Worm (Caenorhabditis elegans) whole organism, young adult: ENCODE data around the gene pik-1.

Experiments
- B0019.2 ChIP-seq: fragments of 200-800 bp; sonication (Bioruptor generic); conservative IDR thresholded peaks from 2 replicates; pipeline ENCODE4 v1.3.6; 2022; ENCODE audit warnings: missing genetic modification reagents, missing genetic modification characterization, missing compliant biosample characterization
- B0261.1 ChIP-seq: sonication (generic microtip); optimal IDR thresholded peaks from 2 replicates; lab custom pipeline; 2016; ENCODE audit warnings: mild to moderate bottlenecking, missing genetic modification characterization, moderate library complexity, missing compliant biosample characterization
- C17E4.6 ChIP-seq: fragments of 200-800 bp; sonication (Bioruptor generic); IDR thresholded peaks from 2 replicates; pipeline ENCODE4 v1.3.6; 2022; ENCODE audit warnings: missing genetic modification reagents, missing genetic modification characterization, missing compliant biosample characterization
- F22D6.2 ChIP-seq: sonication (generic microtip); optimal IDR thresholded peaks from 2 replicates; lab custom pipeline; 2016; ENCODE audit warnings: mild to moderate bottlenecking, missing genetic modification characterization, missing compliant biosample characterization
- F37B4.10 ChIP-seq: fragments of 200-800 bp; sonication (Bioruptor generic); IDR thresholded peaks from 2 replicates; pipeline ENCODE4 v1.3.6; 2022; ENCODE audit warnings: missing genetic modification characterization, missing compliant biosample characterization
- F39B2.1 ChIP-seq: fragments of 200-800 bp; sonication (Bioruptor generic); IDR thresholded peaks from 2 replicates; pipeline ENCODE4 v1.3.6; 2022; ENCODE audit warnings: missing genetic modification reagents, missing genetic modification characterization, missing compliant biosample characterization
- K12H6.12 ChIP-seq: fragments of 200-800 bp; sonication (Bioruptor generic); optimal IDR thresholded peaks from 2 replicates; lab custom pipeline; 2018; ENCODE audit warnings: mild to moderate bottlenecking, missing genetic modification characterization, missing compliant biosample characterization
- T07F8.4 ChIP-seq: sonication (generic microtip); optimal IDR thresholded peaks from 2 replicates; lab custom pipeline; 2016; ENCODE audit warnings: mild to moderate bottlenecking, missing genetic modification characterization, moderate library complexity, missing compliant biosample characterization
- T26A5.8 ChIP-seq: sonication (generic microtip); optimal IDR thresholded peaks from 2 replicates; lab custom pipeline; 2016; ENCODE audit warnings: missing genetic modification characterization, missing compliant biosample characterization
- Y53F4B.3 ChIP-seq: fragments of 200-800 bp; sonication (Bioruptor generic); IDR thresholded peaks from 2 replicates; pipeline ENCODE4 v1.3.6; 2022; ENCODE audit warnings: missing genetic modification reagents, missing genetic modification characterization, missing compliant biosample characterization
- Y56A3A.18 ChIP-seq: fragments of 200-800 bp; sonication (Bioruptor generic); IDR thresholded peaks from 2 replicates; pipeline ENCODE4 v1.3.6; 2022; ENCODE audit warnings: missing genetic modification reagents, missing genetic modification characterization, missing compliant biosample characterization
- Y79H2A.3 ChIP-seq: fragments of 200-800 bp; sonication (Bioruptor generic); conservative IDR thresholded peaks from 2 replicates; pipeline ENCODE4 v1.3.6; 2022; ENCODE audit warnings: missing genetic modification reagents, missing genetic modification characterization, missing compliant biosample characterization
- ZK185.1 ChIP-seq: sonication (generic microtip); optimal IDR thresholded peaks from 2 replicates; lab custom pipeline; 2016; ENCODE audit warnings: mild to moderate bottlenecking, missing genetic modification characterization, missing compliant biosample characterization; ENCODE audit not compliant: poor library complexity, severe bottlenecking
- akir-1 ChIP-seq: fragments of 200-800 bp; sonication (Bioruptor generic); optimal IDR thresholded peaks from 2 replicates; lab custom pipeline; 2018; ENCODE audit warnings: mild to moderate bottlenecking, missing genetic modification characterization, moderate library complexity, missing compliant biosample characterization
- bed-1 ChIP-seq: fragments of 200-800 bp; sonication (Bioruptor generic); IDR thresholded peaks from 2 replicates; pipeline ENCODE4 v1.3.6; 2022; ENCODE audit warnings: missing genetic modification reagents, missing genetic modification characterization, missing compliant biosample characterization
- cebp-1 ChIP-seq, 2 experiments: fragments of 200-800 bp in 1 of 2; sonication (Bioruptor generic) in 1 of 2; sonication (generic microtip) in 1 of 2; IDR thresholded peaks in 1 of 2; optimal IDR thresholded peaks in 1 of 2; 2 replicates each; pipeline versions ENCODE4 v1.3.6 to Lab custom; 2017 to 2022; ENCODE audit warnings: missing compliant biosample characterization in 2 of 2, missing genetic modification characterization in 2 of 2, mild to moderate bottlenecking in 1 of 2, missing genetic modification reagents in 1 of 2, moderate library complexity in 1 of 2
- ceh-100 ChIP-seq: fragments of 200-800 bp; sonication (Bioruptor generic); IDR thresholded peaks from 2 replicates; pipeline ENCODE4 v1.3.6; 2022; ENCODE audit warnings: missing genetic modification reagents, missing genetic modification characterization, missing compliant biosample characterization
- ceh-79 ChIP-seq: sonication (generic microtip); optimal IDR thresholded peaks from 2 replicates; lab custom pipeline; 2017; ENCODE audit warnings: mild to moderate bottlenecking, missing genetic modification characterization, missing compliant biosample characterization
- dpff-1 ChIP-seq: sonication (generic microtip); optimal IDR thresholded peaks from 2 replicates; lab custom pipeline; 2017; ENCODE audit warnings: mild to moderate bottlenecking, missing genetic modification characterization, missing compliant biosample characterization
- dpl-1 ChIP-seq: fragments of 150-350 bp; optimal IDR thresholded peaks from 2 replicates; lab custom pipeline; 2014; ENCODE audit warnings: missing biosample characterization, missing genetic modification reagents, missing genetic modification characterization
- egl-44 ChIP-seq: fragments of 200-800 bp; sonication (Bioruptor generic); IDR thresholded peaks from 2 replicates; pipeline ENCODE4 v1.3.6; 2022; ENCODE audit warnings: missing genetic modification reagents, missing genetic modification characterization, missing compliant biosample characterization
- ets-4 ChIP-seq: fragments of 200-800 bp; sonication (Bioruptor generic); optimal IDR thresholded peaks from 2 replicates; lab custom pipeline; 2018; ENCODE audit warnings: mild to moderate bottlenecking, missing genetic modification characterization, missing compliant biosample characterization
- gei-17 ChIP-seq: fragments of 200-800 bp; sonication (Bioruptor generic); optimal IDR thresholded peaks from 2 replicates; lab custom pipeline; 2018; ENCODE audit warnings: mild to moderate bottlenecking, missing genetic modification characterization, missing compliant biosample characterization
- hlh-12 ChIP-seq: sonication (generic microtip); optimal IDR thresholded peaks from 2 replicates; lab custom pipeline; 2016; ENCODE audit warnings: missing genetic modification characterization, missing compliant biosample characterization
- hrde-1 ChIP-seq: sonication (generic microtip); optimal IDR thresholded peaks from 2 replicates; lab custom pipeline; 2016; ENCODE audit warnings: missing genetic modification characterization, mild to moderate bottlenecking, missing compliant biosample characterization, moderate library complexity, missing genotype, missing genetic modification reagents, borderline replicate concordance
- hsf-1 ChIP-seq: fragments of 200-800 bp; sonication (Bioruptor generic); IDR thresholded peaks from 2 replicates; pipeline ENCODE4 v1.3.6; 2022; ENCODE audit warnings: missing genetic modification reagents, missing genetic modification characterization, missing compliant biosample characterization
- lin-26 ChIP-seq: fragments of 200-800 bp; sonication (Bioruptor generic); IDR thresholded peaks from 2 replicates; pipeline ENCODE4 v1.3.6; 2022; ENCODE audit warnings: missing genetic modification reagents, missing genetic modification characterization, missing compliant biosample characterization
- lin-35 ChIP-seq, 3 experiments: fragments of 150-350 bp in 2 of 3; sonication (generic microtip) in 1 of 3; optimal IDR thresholded peaks; 2 replicates each; lab custom pipeline; 2014 to 2018; ENCODE audit warnings: missing biosample characterization in 3 of 3, missing genetic modification characterization in 3 of 3, missing genetic modification reagents in 3 of 3
- lin-54 ChIP-seq: fragments of 200-800 bp; sonication (Bioruptor generic); optimal IDR thresholded peaks from 2 replicates; lab custom pipeline; 2018; ENCODE audit warnings: mild to moderate bottlenecking, missing genetic modification characterization, missing compliant biosample characterization
- lsy-27 ChIP-seq: sonication (generic microtip); optimal IDR thresholded peaks from 2 replicates; lab custom pipeline; 2017; ENCODE audit warnings: missing genetic modification characterization, mild to moderate bottlenecking, missing compliant biosample characterization, antibody characterized with exemption, missing genotype, borderline replicate concordance; ENCODE audit not compliant: insufficient read depth
- madf-10 ChIP-seq: sonication (generic microtip); optimal IDR thresholded peaks from 2 replicates; lab custom pipeline; 2016; ENCODE audit warnings: mild to moderate bottlenecking, missing genetic modification characterization, missing compliant biosample characterization
- mcd-1 ChIP-seq: fragments of 200-800 bp; sonication (Bioruptor generic); IDR thresholded peaks from 2 replicates; pipeline ENCODE4 v1.3.6; 2022; ENCODE audit warnings: missing genetic modification reagents, missing genetic modification characterization, missing compliant biosample characterization
- mes-4 ChIP-seq: sonication (generic microtip); optimal IDR thresholded peaks from 2 replicates; lab custom pipeline; 2016; ENCODE audit warnings: missing genotype, missing genetic modification characterization, missing compliant biosample characterization
- nfya-1 ChIP-seq: sonication (generic microtip); optimal IDR thresholded peaks from 2 replicates; lab custom pipeline; 2017; ENCODE audit warnings: antibody characterized with exemption, missing compliant biosample characterization, missing genetic modification characterization, borderline replicate concordance; ENCODE audit not compliant: insufficient read depth
- nhr-80 ChIP-seq: sonication (generic microtip); optimal IDR thresholded peaks from 2 replicates; lab custom pipeline; 2016; ENCODE audit warnings: missing genetic modification characterization, missing compliant biosample characterization
- pha-4 ChIP-seq: fragments of 150-350 bp; sonication (generic microtip); optimal IDR thresholded peaks from 2 replicates; lab custom pipeline; 2014; ENCODE audit warnings: missing biosample characterization, missing genetic modification reagents, missing genetic modification characterization
- rcor-1 ChIP-seq: fragments of 200-800 bp; sonication (Bioruptor generic); IDR thresholded peaks from 2 replicates; pipeline ENCODE4 v1.3.6; 2022; ENCODE audit warnings: missing genetic modification reagents, missing genetic modification characterization, missing compliant biosample characterization
- rec-8 ChIP-seq, 2 experiments: sonication (generic microtip); optimal IDR thresholded peaks; 2 replicates each; lab custom pipeline; 2016; ENCODE audit warnings: mild to moderate bottlenecking in 2 of 2, missing genetic modification characterization in 2 of 2, missing genetic modification reagents in 2 of 2, missing genotype in 2 of 2, missing biosample characterization in 1 of 2, missing compliant biosample characterization in 1 of 2, moderate library complexity in 1 of 2
- repo-1 ChIP-seq: sonication (generic microtip); optimal IDR thresholded peaks from 2 replicates; lab custom pipeline; 2017; ENCODE audit warnings: mild to moderate bottlenecking, missing genetic modification characterization, missing compliant biosample characterization
- rpc-1 ChIP-seq, 2 experiments: fragments of 150-350 bp in 1 of 2; sonication (generic microtip) in 1 of 2; optimal IDR thresholded peaks; 2 replicates each; lab custom pipeline; 2014 to 2018; ENCODE audit warnings: missing biosample characterization in 1 of 2, missing genetic modification characterization in 1 of 2, missing genetic modification reagents in 1 of 2, missing genotype in 1 of 2
- snpc-3.4 ChIP-seq: sonication (generic microtip); optimal IDR thresholded peaks from 2 replicates; lab custom pipeline; 2017; ENCODE audit warnings: missing genetic modification characterization, mild to moderate bottlenecking, missing compliant biosample characterization, antibody characterized with exemption, moderate library complexity, missing genotype, missing genetic modification reagents
- sptf-2 ChIP-seq: fragments of 200-800 bp; sonication (Bioruptor generic); optimal IDR thresholded peaks from 2 replicates; lab custom pipeline; 2018; ENCODE audit warnings: mild to moderate bottlenecking, missing genetic modification characterization, missing compliant biosample characterization
- tbx-9 ChIP-seq: sonication (generic microtip); optimal IDR thresholded peaks from 2 replicates; lab custom pipeline; 2016; ENCODE audit warnings: borderline replicate concordance, missing genetic modification characterization, inconsistent platforms, missing compliant biosample characterization
- zfh-2 ChIP-seq: fragments of 200-800 bp; sonication (Bioruptor generic); conservative IDR thresholded peaks from 2 replicates; pipeline ENCODE4 v1.3.6; 2022; ENCODE audit warnings: missing genetic modification reagents, missing genetic modification characterization, missing compliant biosample characterization
- ztf-22 ChIP-seq: fragments of 200-800 bp; sonication (Bioruptor generic); optimal IDR thresholded peaks from 2 replicates; lab custom pipeline; 2018; ENCODE audit warnings: mild to moderate bottlenecking, missing genetic modification characterization, moderate library complexity, missing compliant biosample characterization
- ztf-25 ChIP-seq: fragments of 200-800 bp; sonication (Bioruptor generic); IDR thresholded peaks from 2 replicates; pipeline ENCODE4 v1.3.6; 2022; ENCODE audit warnings: missing genetic modification reagents, missing genetic modification characterization, missing compliant biosample characterization
- ztf-6 ChIP-seq: fragments of 200-800 bp; sonication (Bioruptor generic); IDR thresholded peaks from 2 replicates; pipeline ENCODE4 v1.3.6; 2022; ENCODE audit warnings: missing genetic modification reagents, missing genetic modification characterization, missing compliant biosample characterization

Gene pik-1

DNA sequence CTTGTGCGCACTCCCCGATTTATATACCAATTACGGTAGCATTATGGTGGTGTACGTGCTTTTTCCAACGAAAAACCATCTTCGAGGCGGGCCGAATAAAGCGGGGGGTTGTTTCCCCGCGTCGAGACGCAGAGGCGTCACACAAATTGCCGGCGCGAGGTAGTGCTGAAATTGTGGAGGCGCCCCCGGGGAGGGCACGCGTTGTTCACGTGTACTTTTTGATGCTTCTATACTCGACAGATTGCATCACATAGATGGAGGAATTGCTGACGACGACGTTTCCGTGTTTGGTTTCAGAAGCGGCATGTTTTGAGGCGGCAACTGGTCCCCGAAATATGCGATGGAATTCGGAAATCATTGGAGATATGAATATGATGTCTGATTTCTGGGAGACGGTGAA is 20.6 kb upstream of the pik-1 start (continued):
- TF ChIP-seq snpc-3.4 (tag; lab: Kevin White, UChicago): no peak
- TF ChIP-seq hrde-1 (tag; lab: Kevin White, UChicago): no peak
- peak; percentile 57 for TF ChIP-seq nhr-80 (tag; lab: Kevin White, UChicago)
- no peak for TF ChIP-seq hsf-1 (GFP tag; lab: Robert Waterston, UW)
- 0 out of 2 replicates have a peak, but pooled peaks have one; percentile 43 for TF ChIP-seq Y56A3A.18 (GFP tag; lab: Robert Waterston, UW)
- 0 out of 2 replicates have a peak, but pooled peaks have one; percentile 76 for TF ChIP-seq bed-1 (GFP tag; lab: Robert Waterston, UW)
- peak; percentile 58 for TF ChIP-seq egl-44 (GFP tag; lab: Robert Waterston, UW)
- TF ChIP-seq F22D6.2 (tag; lab: Kevin White, UChicago): peak; percentile 19
- no peak for TF ChIP-seq hlh-12 (tag; lab: Kevin White, UChicago)
- peak; percentile 62 for TF ChIP-seq ztf-22 (GFP tag; lab: Kevin White, UChicago)
- TF ChIP-seq mcd-1: peak; percentile 77
- TF ChIP-seq pha-4: no peak
- TF ChIP-seq C17E4.6 (GFP tag; lab: Robert Waterston, UW): peak; percentile 65; the same call in 1 of the 2 replicates
- TF ChIP-seq F37B4.10 (GFP tag; lab: Robert Waterston, UW): no peak
- no peak for TF ChIP-seq gei-17 (GFP tag; lab: Kevin White, UChicago)
- no peak for TF ChIP-seq T07F8.4 (tag; lab: Kevin White, UChicago)
- no peak for TF ChIP-seq ceh-79
- no peak for TF ChIP-seq cebp-1 (GFP tag; IDR thresholded peaks at IDR 0.05; lab: Robert Waterston, UW)
- peak; percentile 84 for TF ChIP-seq cebp-1 (tag; optimal IDR thresholded peaks at IDR 0.05; lab: Kevin White, UChicago)
- TF ChIP-seq sptf-2: no peak
- TF ChIP-seq zfh-2: peak; percentile 97
- no peak for TF ChIP-seq mes-4 (tag; lab: Kevin White, UChicago)
- peak; percentile 33 for TF ChIP-seq madf-10
- TF ChIP-seq lin-26: 0 out of 2 replicates have a peak, but pooled peaks have one; percentile 43
- no peak for TF ChIP-seq ets-4
- 0 out of 2 replicates have a peak, but pooled peaks have one; percentile 74 for TF ChIP-seq ztf-6 (GFP tag; lab: Robert Waterston, UW)
- TF ChIP-seq F39B2.1 (GFP tag; lab: Robert Waterston, UW): no peak
- TF ChIP-seq lin-35 (GFP tag; optimal IDR thresholded peaks at IDR 0.05; lab: Kevin White, UChicago): peak in 1 of 3 experiments; percentile 37
- peak; percentile 44 for TF ChIP-seq lin-54 (GFP tag; lab: Kevin White, UChicago)
- TF ChIP-seq ZK185.1 (tag; lab: Kevin White, UChicago): no peak
- no peak for TF ChIP-seq akir-1 (GFP tag; lab: Kevin White, UChicago)
- no peak for TF ChIP-seq Y79H2A.3 (GFP tag; lab: Robert Waterston, UW)
- no peak for TF ChIP-seq tbx-9 (tag; lab: Kevin White, UChicago)
- no peak for TF ChIP-seq ceh-100
- TF ChIP-seq T26A5.8 (tag; lab: Kevin White, UChicago): no peak
- no peak for TF ChIP-seq rec-8 (tag; optimal IDR thresholded peaks at IDR 0.05; lab: Kevin White, UChicago)
- TF ChIP-seq K12H6.12 (tag; lab: Kevin White, UChicago): peak; percentile 82
- TF ChIP-seq rcor-1: peak; percentile 49
- no peak for TF ChIP-seq rpc-1 (optimal IDR thresholded peaks at IDR 0.05; lab: Kevin White, UChicago)
- TF ChIP-seq rpc-1 (tag; optimal IDR thresholded peaks at IDR 0.05; lab: Kevin White, UChicago): no peak
- TF ChIP-seq dpl-1: no peak
- TF ChIP-seq ztf-25 (GFP tag; lab: Robert Waterston, UW): no peak; the same call in 1 of the 2 replicates
- TF ChIP-seq repo-1 (tag; lab: Kevin White, UChicago): peak; percentile 51
- TF ChIP-seq Y53F4B.3: no peak
- TF ChIP-seq lsy-27: no peak
- TF ChIP-seq B0019.2 (GFP tag; lab: Robert Waterston, UW): no peak
- TF ChIP-seq nfya-1 (tag; lab: Kevin White, UChicago): no peak
- no peak for TF ChIP-seq B0261.1 (tag; lab: Kevin White, UChicago)
- TF ChIP-seq dpff-1 (tag; lab: Kevin White, UChicago): no peak
